Fruit fly (Drosophila melanogaster) S2 (cell line): Measurements from ENCODE around the gene CG32727.

Source experiments
- CG8478 ChIP-seq: fragments of >200 bp; optimal IDR thresholded peaks from 2 replicates; lab custom pipeline; 2018
- CTCF ChIP-seq, 2 experiments: fragments of >200 bp; optimal IDR thresholded peaks; 2 replicates each; lab custom pipeline; 2018

DNA sequence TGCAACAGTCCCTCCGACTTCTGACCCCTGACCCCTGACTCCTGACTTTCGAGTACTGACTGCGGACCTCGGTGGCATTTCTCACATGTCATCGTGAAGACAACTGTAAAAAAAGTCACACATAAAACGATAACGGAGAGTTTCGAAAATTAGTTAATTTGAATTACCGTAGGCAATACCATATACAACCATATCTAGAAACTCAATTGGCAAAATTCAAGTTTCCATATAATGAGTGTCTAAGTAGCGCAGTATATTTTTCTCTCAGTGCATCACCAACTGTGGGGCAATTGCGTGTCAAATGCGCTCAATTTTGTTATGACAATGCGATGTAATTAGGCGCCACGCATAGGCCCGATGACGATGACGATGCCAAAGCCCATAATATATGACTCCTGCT lies 8.0 kb downstream of the CG32727 start:
- TF ChIP-seq CG8478, result no peak
- TF ChIP-seq CTCF (optimal IDR thresholded peaks at IDR 0.05; lab: Kevin White, UChicago), result no peak
